Worm (Caenorhabditis elegans) whole organism, mixed stage, embryonic: ENCODE data around the gene Y102A5C.27.

ENCODE experiments used
- ceh-39 ChIP-seq: fragments of 150-350 bp; optimal IDR thresholded peaks from 2 replicates; lab custom pipeline; 2014; ENCODE audit warnings: missing biosample characterization, missing genetic modification characterization
- ces-1 ChIP-seq: fragments of 150-350 bp; optimal IDR thresholded peaks from 2 replicates; lab custom pipeline; 2014; ENCODE audit warnings: missing biosample characterization, missing genetic modification reagents, missing genetic modification characterization
- elt-1 ChIP-seq: sonication (generic microtip); optimal IDR thresholded peaks from 2 replicates; lab custom pipeline; 2017; ENCODE audit warnings: missing genetic modification characterization, mild to moderate bottlenecking, missing compliant biosample characterization, antibody characterized with exemption, moderate library complexity, borderline replicate concordance; ENCODE audit not compliant: insufficient read depth
- lsy-2 ChIP-seq: fragments of 150-350 bp; optimal IDR thresholded peaks from 2 replicates; lab custom pipeline; 2014; ENCODE audit warnings: missing biosample characterization, missing genetic modification characterization
- mab-5 ChIP-seq: fragments of 150-350 bp; optimal IDR thresholded peaks from 2 replicates; lab custom pipeline; 2014; ENCODE audit warnings: missing biosample characterization, missing genetic modification characterization
- nhr-237 ChIP-seq: fragments of 150-350 bp; optimal IDR thresholded peaks from 2 replicates; lab custom pipeline; 2014; ENCODE audit warnings: missing biosample characterization, missing genetic modification characterization
- sptf-1 ChIP-seq: sonication (generic microtip); optimal IDR thresholded peaks from 2 replicates; lab custom pipeline; 2017; ENCODE audit warnings: mild to moderate bottlenecking, missing genetic modification characterization, moderate library complexity, missing compliant biosample characterization
- unc-39 ChIP-seq: fragments of 150-350 bp; optimal IDR thresholded peaks from 2 replicates; lab custom pipeline; 2014; ENCODE audit warnings: missing biosample characterization, missing genetic modification characterization
- unc-62 ChIP-seq: fragments of 150-350 bp; optimal IDR thresholded peaks from 2 replicates; lab custom pipeline; 2014; ENCODE audit warnings: missing biosample characterization, missing genetic modification reagents, missing genetic modification characterization
- zip-8 ChIP-seq: fragments of 150-350 bp; optimal IDR thresholded peaks from 2 replicates; lab custom pipeline; 2014; ENCODE audit warnings: missing biosample characterization, missing genetic modification characterization
- ztf-11 ChIP-seq: fragments of 150-350 bp; optimal IDR thresholded peaks from 2 replicates; lab custom pipeline; 2014; ENCODE audit warnings: missing biosample characterization, missing genetic modification characterization

- TF ChIP-seq zip-8 (tag; lab: Kevin White, UChicago) = no peak
- TF ChIP-seq unc-39 (tag; lab: Kevin White, UChicago) = no peak
- no peak for TF ChIP-seq unc-62 (GFP tag; lab: Kevin White, UChicago)
- no peak for TF ChIP-seq elt-1 (tag; lab: Kevin White, UChicago)
- no peak for TF ChIP-seq ceh-39 (tag; lab: Kevin White, UChicago)
- no peak for TF ChIP-seq nhr-237 (tag; lab: Kevin White, UChicago)
- TF ChIP-seq lsy-2 = no peak
- no peak for TF ChIP-seq ztf-11
- no peak for TF ChIP-seq sptf-1
- TF ChIP-seq mab-5 (tag; lab: Kevin White, UChicago) = no peak
- TF ChIP-seq ces-1 (GFP tag; lab: Kevin White, UChicago) = no peak
These were observed 3.9 kb upstream of the Y102A5C.27 start for ce11 chrV:16992383-16992782.
